Worm (Caenorhabditis elegans): ENCODE data around the gene rft-2.

DNA sequence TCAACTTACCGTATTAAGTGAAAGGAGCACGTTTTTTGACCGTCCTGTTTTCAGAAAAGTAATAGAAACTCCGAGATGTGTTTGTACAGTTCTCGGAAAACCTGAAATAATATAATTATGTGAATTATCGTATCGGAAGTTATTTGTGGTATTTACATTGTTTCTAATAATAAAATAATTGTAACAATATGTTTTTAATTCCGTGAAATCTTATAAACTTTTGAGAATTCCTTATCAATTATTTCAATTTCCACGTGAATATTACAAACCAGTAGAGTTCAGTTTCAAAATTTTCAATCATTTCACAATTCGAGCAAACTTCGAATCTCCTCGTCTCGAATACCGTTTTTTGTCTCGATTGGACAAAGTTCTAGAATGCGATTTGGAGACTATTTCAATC, 20.7 kb upstream of the rft-2 start, which contains the start of gene T08H10.3:
- TF ChIP-seq unc-62 (GFP tag; optimal IDR thresholded peaks at IDR 0.05), result no peak
- no peak for TF ChIP-seq lin-13 (tag; optimal IDR thresholded peaks at IDR 0.05)
- TF ChIP-seq lsy-2 (tag; optimal IDR thresholded peaks at IDR 0.05), result no peak
- no peak for TF ChIP-seq nhr-28 (tag; optimal IDR thresholded peaks at IDR 0.05)
- no peak for TF ChIP-seq mep-1 (tag; optimal IDR thresholded peaks at IDR 0.05)

Measured in whole organism, mixed stage, embryonic.